In genomic region chr2L:297480-298284, dm6 we compare ENCODE assay signal across 1 fruit fly cellular context.
A peak's percentile ranks its signal among the peaks of the same experiment; 100 is the strongest.
TF ChIP-seq lines count a peak whose summit lies in the region.

Gene Pi3K21B (plus strand): TSS chr2L:297880.

TF ChIP-seq in whole organism, embryonic, 481 proteins besides CTCF, POLR2A, EP300 and RAD21 (continued from another document):
- TF ChIP-seq CG14710 (tag; optimal IDR thresholded peaks at IDR 0.05; lab: Kevin White, UChicago): peak; percentile 95
- TF ChIP-seq wdn (GFP tag; IDR thresholded peaks at IDR 0.05; lab: Robert Waterston, UW): peak; percentile 83
- TF ChIP-seq CG18619 (GFP tag; optimal IDR thresholded peaks at IDR 0.05; lab: Kevin White, UChicago): peak; percentile 87
- TF ChIP-seq Hey (tag; optimal IDR thresholded peaks at IDR 0.05; lab: Kevin White, UChicago): peak; percentile 71
- TF ChIP-seq CG32772 (GFP tag; IDR thresholded peaks at IDR 0.05; lab: Robert Waterston, UW): peak; percentile 82
- peak; percentile 88 for TF ChIP-seq fd3F (GFP tag; optimal IDR thresholded peaks at IDR 0.05; lab: Kevin White, UChicago)
- TF ChIP-seq ham (GFP tag; IDR thresholded peaks at IDR 0.05; lab: Robert Waterston, UW): peak; percentile 83
- TF ChIP-seq CG12104 (GFP tag; optimal IDR thresholded peaks at IDR 0.05; lab: Kevin White, UChicago): peak; percentile 89
- peak; percentile 93 for TF ChIP-seq CG15696 (tag; optimal IDR thresholded peaks at IDR 0.05; lab: Kevin White, UChicago)
- TF ChIP-seq chif (GFP tag; optimal IDR thresholded peaks at IDR 0.05; lab: Kevin White, UChicago): peak; percentile 87 to 88
- TF ChIP-seq fru (optimal IDR thresholded peaks at IDR 0.05; lab: Kevin White, UChicago): no peak
- TF ChIP-seq CG3838 (GFP tag; optimal IDR thresholded peaks at IDR 0.05; lab: Kevin White, UChicago): peak; percentile 75
- peak; percentile 93 for TF ChIP-seq jumu (GFP tag; optimal IDR thresholded peaks at IDR 0.05; lab: Kevin White, UChicago)
- no peak for TF ChIP-seq CG4360 (GFP tag; IDR thresholded peaks at IDR 0.05; lab: Robert Waterston, UW)
- TF ChIP-seq CG4730 (GFP tag; IDR thresholded peaks at IDR 0.05; lab: Robert Waterston, UW): peak; percentile 58
- TF ChIP-seq dysf (GFP tag; IDR thresholded peaks at IDR 0.05; lab: Robert Waterston, UW): peak; percentile 89
- peak; percentile 34; the same call in 1 of the 3 replicates for TF ChIP-seq CG16813 (GFP tag; IDR thresholded peaks at IDR 0.05; lab: Robert Waterston, UW; ENCODE audit: partially characterized antibody)
- peak; percentile 48; the same call in 1 of the 3 replicates for TF ChIP-seq CG34224 (GFP tag; IDR thresholded peaks at IDR 0.05; lab: Robert Waterston, UW; ENCODE audit: partially characterized antibody)
- peak; percentile 58 for TF ChIP-seq Spps (tag; optimal IDR thresholded peaks at IDR 0.05; lab: Kevin White, UChicago)
- peak; percentile 90 for TF ChIP-seq HLHmδ (GFP tag; optimal IDR thresholded peaks at IDR 0.05; lab: Kevin White, UChicago)
- TF ChIP-seq CG10979 (tag; optimal IDR thresholded peaks at IDR 0.05; lab: Kevin White, UChicago): peak; percentile 80
- TF ChIP-seq esg (GFP tag; conservative IDR thresholded peaks at IDR 0.05; lab: Robert Waterston, UW): peak; percentile 87
- peak; percentile 77 for TF ChIP-seq gcm2 (GFP tag; optimal IDR thresholded peaks at IDR 0.05; lab: Kevin White, UChicago)
- TF ChIP-seq ro (GFP tag; IDR thresholded peaks at IDR 0.05; lab: Robert Waterston, UW): peak; percentile 43; the same call in 1 of the 2 replicates
- TF ChIP-seq CG6813 (GFP tag; optimal IDR thresholded peaks at IDR 0.05; lab: Kevin White, UChicago): peak; percentile 53
- peak; percentile 96 for TF ChIP-seq Rfx (GFP tag; IDR thresholded peaks at IDR 0.05; lab: Robert Waterston, UW)
- peak; percentile 85 for TF ChIP-seq CG12744 (GFP tag; optimal IDR thresholded peaks at IDR 0.05; lab: Kevin White, UChicago)
- TF ChIP-seq Abd-B (GFP tag; optimal IDR thresholded peaks at IDR 0.05; lab: Kevin White, UChicago): peak; percentile 92
- TF ChIP-seq CG15073 (GFP tag; optimal IDR thresholded peaks at IDR 0.05; lab: Kevin White, UChicago): peak; percentile 67
- TF ChIP-seq Hr51 (GFP tag; optimal IDR thresholded peaks at IDR 0.05; lab: Kevin White, UChicago): peak; percentile 87 to 94
- TF ChIP-seq grau (tag; optimal IDR thresholded peaks at IDR 0.05; lab: Kevin White, UChicago): peak; percentile 90
- TF ChIP-seq tin (GFP tag; optimal IDR thresholded peaks at IDR 0.05; lab: Kevin White, UChicago): peak; percentile 94
- TF ChIP-seq danr (GFP tag; IDR thresholded peaks at IDR 0.05; lab: Robert Waterston, UW): 0 out of 2 replicates have a peak, but pooled peaks have one; percentile 31
- TF ChIP-seq D (optimal IDR thresholded peaks at IDR 0.05; lab: Kevin White, UChicago): no peak
- peak; percentile 77 for TF ChIP-seq D (GFP tag; optimal IDR thresholded peaks at IDR 0.05; lab: Kevin White, UChicago)
- TF ChIP-seq Taf1 (GFP tag; IDR thresholded peaks at IDR 0.05; lab: Robert Waterston, UW): peak; percentile 54; the same call in 1 of the 2 replicates
- peak; percentile 75 for TF ChIP-seq E2f1 (GFP tag; IDR thresholded peaks at IDR 0.05; lab: Robert Waterston, UW)
- peak; percentile 96 for TF ChIP-seq CG12659 (GFP tag; optimal IDR thresholded peaks at IDR 0.05; lab: Kevin White, UChicago)
- peak; percentile 91 for TF ChIP-seq chn (GFP tag; optimal IDR thresholded peaks at IDR 0.05; lab: Kevin White, UChicago)
- peak; percentile 87 for TF ChIP-seq CG17186 (GFP tag; optimal IDR thresholded peaks at IDR 0.05; lab: Kevin White, UChicago)
- peak; percentile 93 for TF ChIP-seq stwl (tag; optimal IDR thresholded peaks at IDR 0.05; lab: Kevin White, UChicago)
- peak; percentile 86 for TF ChIP-seq Nf-YC (tag; optimal IDR thresholded peaks at IDR 0.05; lab: Kevin White, UChicago)
- TF ChIP-seq CG4707 (GFP tag; optimal IDR thresholded peaks at IDR 0.05; lab: Kevin White, UChicago): peak; percentile 37
- TF ChIP-seq ase (GFP tag; IDR thresholded peaks at IDR 0.05; lab: Robert Waterston, UW): peak; percentile 76
- TF ChIP-seq CG1832 (GFP tag; optimal IDR thresholded peaks at IDR 0.05; lab: Kevin White, UChicago): no peak
- TF ChIP-seq repo (GFP tag; optimal IDR thresholded peaks at IDR 0.05; lab: Kevin White, UChicago): peak; percentile 90
- TF ChIP-seq Hr3 (GFP tag; optimal IDR thresholded peaks at IDR 0.05; lab: Kevin White, UChicago): peak; percentile 93
- peak; percentile 91 for TF ChIP-seq bcd (GFP tag; optimal IDR thresholded peaks at IDR 0.05; lab: Kevin White, UChicago)
- TF ChIP-seq dpn (GFP tag; optimal IDR thresholded peaks at IDR 0.05; lab: Kevin White, UChicago): peak; percentile 93 to 94
- peak; percentile 83 for TF ChIP-seq Xrp1 (GFP tag; IDR thresholded peaks at IDR 0.05; lab: Robert Waterston, UW)
- TF ChIP-seq oc (tag; optimal IDR thresholded peaks at IDR 0.05; lab: Kevin White, UChicago): no peak
- TF ChIP-seq vnd (GFP tag; IDR thresholded peaks at IDR 0.05; lab: Robert Waterston, UW; ENCODE audit: partially characterized antibody): no peak
- TF ChIP-seq crp (GFP tag; optimal IDR thresholded peaks at IDR 0.05; lab: Kevin White, UChicago): peak in 1 of 2 experiments; percentile 31
- peak; percentile 70 for TF ChIP-seq CG3065 (GFP tag; optimal IDR thresholded peaks at IDR 0.05; lab: Kevin White, UChicago)
- TF ChIP-seq CG6683 (GFP tag; optimal IDR thresholded peaks at IDR 0.05; lab: Kevin White, UChicago): peak; percentile 60
- peak; percentile 33 for TF ChIP-seq ftz-f1 (GFP tag; optimal IDR thresholded peaks at IDR 0.05; lab: Kevin White, UChicago)
- TF ChIP-seq fu2 (GFP tag; optimal IDR thresholded peaks at IDR 0.05; lab: Kevin White, UChicago): peak; percentile 93
- peak; percentile 80 for TF ChIP-seq CG11723 (GFP tag; optimal IDR thresholded peaks at IDR 0.05; lab: Kevin White, UChicago)
- peak; percentile 69 for TF ChIP-seq btn (GFP tag; optimal IDR thresholded peaks at IDR 0.05; lab: Kevin White, UChicago)
- peak; percentile 54 for TF ChIP-seq nau (GFP tag; optimal IDR thresholded peaks at IDR 0.05; lab: Kevin White, UChicago)
- TF ChIP-seq CG8924 (tag; optimal IDR thresholded peaks at IDR 0.05; lab: Kevin White, UChicago): peak; percentile 90
- peak; percentile 95 for TF ChIP-seq lilli (GFP tag; optimal IDR thresholded peaks at IDR 0.05; lab: Kevin White, UChicago)
- TF ChIP-seq insv (GFP tag; optimal IDR thresholded peaks at IDR 0.05; lab: Kevin White, UChicago): peak in 1 of 2 experiments; percentile 74
- no peak for TF ChIP-seq CG14860 (GFP tag; IDR thresholded peaks at IDR 0.05; lab: Robert Waterston, UW; ENCODE audit: partially characterized antibody)
- peak; percentile 96 for TF ChIP-seq sens (GFP tag; lab: Kevin White, UChicago)
- TF ChIP-seq ara (GFP tag; IDR thresholded peaks at IDR 0.05; lab: Robert Waterston, UW): peak; percentile 82
- peak; percentile 57 for TF ChIP-seq aop (GFP tag; IDR thresholded peaks at IDR 0.05; lab: Robert Waterston, UW)
- TF ChIP-seq CG16863 (GFP tag; optimal IDR thresholded peaks at IDR 0.05; lab: Kevin White, UChicago): peak; percentile 86
- peak; percentile 75 for TF ChIP-seq CG10462 (GFP tag; optimal IDR thresholded peaks at IDR 0.05; lab: Kevin White, UChicago)
- no peak for TF ChIP-seq Lpt (GFP tag; optimal IDR thresholded peaks at IDR 0.05; lab: Kevin White, UChicago)
- TF ChIP-seq CG31365 (tag; optimal IDR thresholded peaks at IDR 0.05; lab: Kevin White, UChicago): no peak
- TF ChIP-seq lola (GFP tag; optimal IDR thresholded peaks at IDR 0.05; lab: Kevin White, UChicago): peak in 1 of 3 experiments; percentile 90
- TF ChIP-seq CG1602 (GFP tag; optimal IDR thresholded peaks at IDR 0.05; lab: Kevin White, UChicago): peak; percentile 90
- TF ChIP-seq CG1233 (GFP tag; optimal IDR thresholded peaks at IDR 0.05; lab: Kevin White, UChicago): peak; percentile 88
- peak; percentile 31 for TF ChIP-seq gfzf (GFP tag; optimal IDR thresholded peaks at IDR 0.05; lab: Kevin White, UChicago)
- peak; percentile 82 for TF ChIP-seq Atf6 (GFP tag; IDR thresholded peaks at IDR 0.05; lab: Robert Waterston, UW)
- peak; percentile 68 for TF ChIP-seq da (GFP tag; optimal IDR thresholded peaks at IDR 0.05; lab: Kevin White, UChicago)
- TF ChIP-seq CG31441 (GFP tag; IDR thresholded peaks at IDR 0.05; lab: Robert Waterston, UW): peak; percentile 87
- TF ChIP-seq CG13296 (GFP tag; optimal IDR thresholded peaks at IDR 0.05; lab: Kevin White, UChicago): peak; percentile 84
- peak; percentile 78 for TF ChIP-seq ap (GFP tag; IDR thresholded peaks at IDR 0.05; lab: Robert Waterston, UW)
- peak; percentile 80 for TF ChIP-seq CG7372 (GFP tag; IDR thresholded peaks at IDR 0.05; lab: Robert Waterston, UW)
- TF ChIP-seq CG7987 (GFP tag; optimal IDR thresholded peaks at IDR 0.05; lab: Kevin White, UChicago): peak; percentile 67
- TF ChIP-seq Elba2 (GFP tag; optimal IDR thresholded peaks at IDR 0.05; lab: Kevin White, UChicago): peak; percentile 61
- TF ChIP-seq Nf-YA (GFP tag; IDR thresholded peaks at IDR 0.05; lab: Robert Waterston, UW): no peak; the same call in 1 of the 2 replicates
- TF ChIP-seq CG6272 (GFP tag; IDR thresholded peaks at IDR 0.05; lab: Robert Waterston, UW): peak; percentile 78
- peak; percentile 88 for TF ChIP-seq dmrt11E (tag; optimal IDR thresholded peaks at IDR 0.05; lab: Kevin White, UChicago)
- no peak for TF ChIP-seq hb (GFP tag; IDR thresholded peaks at IDR 0.05; lab: Robert Waterston, UW; ENCODE audit: partially characterized antibody)
- TF ChIP-seq Drgx (GFP tag; IDR thresholded peaks at IDR 0.05; lab: Robert Waterston, UW): peak; percentile 56
- peak; percentile 92 for TF ChIP-seq CG11247 (GFP tag; IDR thresholded peaks at IDR 0.05; lab: Robert Waterston, UW)
- peak; percentile 36 for TF ChIP-seq p53 (GFP tag; optimal IDR thresholded peaks at IDR 0.05; lab: Kevin White, UChicago)
- no peak for TF ChIP-seq Stat92E (GFP tag; optimal IDR thresholded peaks at IDR 0.05; lab: Kevin White, UChicago)
- TF ChIP-seq CG11696 (GFP tag; IDR thresholded peaks at IDR 0.05; lab: Robert Waterston, UW): no peak
- TF ChIP-seq vvl (GFP tag; IDR thresholded peaks at IDR 0.05; lab: Robert Waterston, UW): peak; percentile 91
- TF ChIP-seq D19A (tag; optimal IDR thresholded peaks at IDR 0.05; lab: Kevin White, UChicago): peak; percentile 78
- peak; percentile 76 for TF ChIP-seq CG11398 (GFP tag; optimal IDR thresholded peaks at IDR 0.05; lab: Kevin White, UChicago)
- TF ChIP-seq CG33557 (GFP tag; optimal IDR thresholded peaks at IDR 0.05; lab: Kevin White, UChicago): peak; percentile 86
- peak; percentile 92 for TF ChIP-seq Chrac-16 (GFP tag; optimal IDR thresholded peaks at IDR 0.05; lab: Kevin White, UChicago)
- TF ChIP-seq Bgb (GFP tag; IDR thresholded peaks at IDR 0.05; lab: Robert Waterston, UW; ENCODE audit: partially characterized antibody): peak; percentile 26; the same call in 1 of the 2 replicates
- TF ChIP-seq Mrtf (GFP tag; IDR thresholded peaks at IDR 0.05; lab: Robert Waterston, UW): no peak; the same call in none of the 3 replicates
- peak; percentile 90 for TF ChIP-seq pb (GFP tag; optimal IDR thresholded peaks at IDR 0.05; lab: Kevin White, UChicago)
- peak; percentile 55 for TF ChIP-seq pfk (GFP tag; optimal IDR thresholded peaks at IDR 0.05; lab: Kevin White, UChicago)
- peak; percentile 91 for TF ChIP-seq caup (GFP tag; optimal IDR thresholded peaks at IDR 0.05; lab: Kevin White, UChicago; ENCODE audit: severe bottlenecking)
- peak; percentile 87 for TF ChIP-seq HmgZ (tag; optimal IDR thresholded peaks at IDR 0.05; lab: Kevin White, UChicago)
- TF ChIP-seq HmgD (GFP tag; optimal IDR thresholded peaks at IDR 0.05; lab: Kevin White, UChicago): peak; percentile 87
- peak; percentile 74 for TF ChIP-seq gcm (GFP tag; optimal IDR thresholded peaks at IDR 0.05; lab: Kevin White, UChicago)
- peak; percentile 75 for TF ChIP-seq Myb (GFP tag; optimal IDR thresholded peaks at IDR 0.05; lab: Kevin White, UChicago)
- peak; percentile 79 for TF ChIP-seq Oaz (GFP tag; IDR thresholded peaks at IDR 0.05; lab: Robert Waterston, UW)
- TF ChIP-seq Adf1 (GFP tag; IDR thresholded peaks at IDR 0.05; lab: Robert Waterston, UW): peak; percentile 25; the same call in 1 of the 2 replicates
- TF ChIP-seq tna (GFP tag; IDR thresholded peaks at IDR 0.05; lab: Robert Waterston, UW; ENCODE audit: partially characterized antibody): no peak
- peak; percentile 84 for TF ChIP-seq Six4 (GFP tag; optimal IDR thresholded peaks at IDR 0.05; lab: Kevin White, UChicago)
- TF ChIP-seq Ptx1 (GFP tag; IDR thresholded peaks at IDR 0.05; lab: Robert Waterston, UW): peak; percentile 87
- peak; percentile 90 for TF ChIP-seq CG1792 (GFP tag; optimal IDR thresholded peaks at IDR 0.05; lab: Kevin White, UChicago)
- peak; percentile 73 for TF ChIP-seq BtbVII (GFP tag; optimal IDR thresholded peaks at IDR 0.05; lab: Kevin White, UChicago)
- peak; percentile 87 for TF ChIP-seq CG9215 (GFP tag; IDR thresholded peaks at IDR 0.05; lab: Robert Waterston, UW)
- peak; percentile 35 for TF ChIP-seq MTF-1 (GFP tag; optimal IDR thresholded peaks at IDR 0.05; lab: Kevin White, UChicago; ENCODE audit: borderline replicate concordance)
- TF ChIP-seq grn (GFP tag; optimal IDR thresholded peaks at IDR 0.05; lab: Kevin White, UChicago): peak; percentile 56
- peak; percentile 2 for TF ChIP-seq CG17568 (GFP tag; optimal IDR thresholded peaks at IDR 0.05; lab: Kevin White, UChicago)
- TF ChIP-seq CG1529 (GFP tag; optimal IDR thresholded peaks at IDR 0.05; lab: Kevin White, UChicago): peak; percentile 76
- 0 out of 2 replicates have a peak, but pooled peaks have one; percentile 56 for TF ChIP-seq gt (GFP tag; IDR thresholded peaks at IDR 0.05; lab: Robert Waterston, UW)
- TF ChIP-seq C15 (GFP tag; IDR thresholded peaks at IDR 0.05; lab: Robert Waterston, UW): peak; percentile 46; the same call in 1 of the 3 replicates
TF ChIP-seq in whole organism, embryonic: peak in this region for 424.
